Worm (Caenorhabditis elegans) whole organism, young adult: ENCODE data around the gene vit-5.

Source experiments
- F22D6.2 ChIP-seq: sonication (generic microtip); optimal IDR thresholded peaks from 2 replicates; lab custom pipeline; 2016; ENCODE audit warnings: mild to moderate bottlenecking, missing genetic modification characterization, missing compliant biosample characterization
- aptf-2 ChIP-seq: fragments of 200-800 bp; sonication (Bioruptor generic); conservative IDR thresholded peaks from 2 replicates; pipeline ENCODE4 v1.3.6; 2022; ENCODE audit warnings: missing genetic modification reagents, missing genetic modification characterization, missing compliant biosample characterization
- bed-1 ChIP-seq: fragments of 200-800 bp; sonication (Bioruptor generic); IDR thresholded peaks from 2 replicates; pipeline ENCODE4 v1.3.6; 2022; ENCODE audit warnings: missing genetic modification reagents, missing genetic modification characterization, missing compliant biosample characterization
- dpff-1 ChIP-seq: sonication (generic microtip); optimal IDR thresholded peaks from 2 replicates; lab custom pipeline; 2017; ENCODE audit warnings: mild to moderate bottlenecking, missing genetic modification characterization, missing compliant biosample characterization
- ekl-4 ChIP-seq: fragments of 200-800 bp; sonication (Bioruptor generic); IDR thresholded peaks from 2 replicates; pipeline ENCODE4 v1.3.6; 2022; ENCODE audit warnings: missing genetic modification reagents, missing genetic modification characterization, missing compliant biosample characterization
- hlh-12 ChIP-seq: sonication (generic microtip); optimal IDR thresholded peaks from 2 replicates; lab custom pipeline; 2016; ENCODE audit warnings: missing genetic modification characterization, missing compliant biosample characterization
- let-607 ChIP-seq, 2 experiments: fragments of 200-800 bp in 1 of 2; sonication (Bioruptor generic) in 1 of 2; sonication (generic microtip) in 1 of 2; optimal IDR thresholded peaks; 2 replicates each; lab custom pipeline; 2016 to 2018; ENCODE audit warnings: mild to moderate bottlenecking in 2 of 2, missing compliant biosample characterization in 2 of 2, missing genetic modification characterization in 2 of 2, moderate library complexity in 2 of 2, missing genotype in 1 of 2
- madf-6 ChIP-seq: fragments of 200-800 bp; sonication (Bioruptor generic); IDR thresholded peaks from 2 replicates; pipeline ENCODE4 v1.3.6; 2022; ENCODE audit warnings: missing genetic modification reagents, missing genetic modification characterization, missing compliant biosample characterization
- nfyb-1 ChIP-seq: fragments of 200-800 bp; sonication (Bioruptor generic); IDR thresholded peaks from 2 replicates; pipeline ENCODE4 v1.3.6; 2022; ENCODE audit warnings: missing genetic modification reagents, missing genetic modification characterization, missing compliant biosample characterization
- rcor-1 ChIP-seq: fragments of 200-800 bp; sonication (Bioruptor generic); IDR thresholded peaks from 2 replicates; pipeline ENCODE4 v1.3.6; 2022; ENCODE audit warnings: missing genetic modification reagents, missing genetic modification characterization, missing compliant biosample characterization

DNA sequence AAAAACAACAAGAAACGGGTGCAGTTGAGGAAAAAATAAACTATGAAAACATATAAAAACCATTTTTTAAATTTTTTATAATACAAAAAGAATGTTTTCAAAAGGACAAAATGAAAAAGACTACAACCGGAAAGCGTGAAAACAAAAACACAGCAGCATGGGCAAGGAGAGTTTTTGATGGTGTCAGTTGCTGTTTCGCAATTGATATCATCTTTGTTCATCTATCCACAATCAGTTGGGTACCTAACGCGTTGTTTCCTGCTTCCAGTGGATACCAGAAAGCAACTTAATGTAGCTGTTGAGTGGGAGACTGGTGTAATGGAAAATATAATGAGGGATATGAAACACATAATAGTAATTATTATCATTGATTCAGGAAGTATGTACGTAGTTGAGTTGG is 36.6 kb downstream of the vit-5 start:
- no peak for TF ChIP-seq F22D6.2 (tag; lab: Kevin White, UChicago)
- TF ChIP-seq hlh-12 (tag; lab: Kevin White, UChicago): no peak
- TF ChIP-seq ekl-4 (GFP tag; lab: Robert Waterston, UW): no peak
- TF ChIP-seq madf-6 (GFP tag; lab: Robert Waterston, UW): no peak
- TF ChIP-seq aptf-2: no peak
- TF ChIP-seq rcor-1 (GFP tag; lab: Robert Waterston, UW): no peak
- no peak for TF ChIP-seq dpff-1 (tag; lab: Kevin White, UChicago)
- no peak for TF ChIP-seq let-607 (tag; optimal IDR thresholded peaks at IDR 0.05; lab: Kevin White, UChicago)
- TF ChIP-seq bed-1 (GFP tag; lab: Robert Waterston, UW): no peak
- no peak for TF ChIP-seq nfyb-1 (GFP tag; lab: Robert Waterston, UW)
